Worm (Caenorhabditis elegans) whole organism, early embryonic: ENCODE measurements around the gene nhr-237.

Source experiments
- B0310.2 ChIP-seq: sonication (generic microtip); optimal IDR thresholded peaks from 2 replicates; lab custom pipeline; 2016; ENCODE audit warnings: mild to moderate bottlenecking, missing genetic modification characterization, missing compliant biosample characterization
- F13C5.2 ChIP-seq: sonication (generic microtip); optimal IDR thresholded peaks from 2 replicates; lab custom pipeline; 2017; ENCODE audit warnings: mild to moderate bottlenecking, missing genetic modification characterization, inconsistent platforms, missing compliant biosample characterization
- aly-1 ChIP-seq: sonication (generic microtip); optimal IDR thresholded peaks from 2 replicates; lab custom pipeline; 2016; ENCODE audit warnings: missing genetic modification characterization, missing compliant biosample characterization
- ama-1 ChIP-seq: fragments of 150-350 bp; optimal IDR thresholded peaks from 2 replicates; lab custom pipeline; 2014
- ets-7 ChIP-seq: sonication (generic microtip); optimal IDR thresholded peaks from 2 replicates; lab custom pipeline; 2016; ENCODE audit warnings: missing genotype, missing genetic modification characterization, missing compliant biosample characterization
- flt-1 ChIP-seq: fragments of 200-800 bp; sonication (Bioruptor generic); IDR thresholded peaks from 2 replicates; pipeline ENCODE4 v1.3.6; 2022; ENCODE audit warnings: missing genetic modification characterization, missing compliant biosample characterization
- hmbx-1 ChIP-seq: sonication (generic microtip); optimal IDR thresholded peaks from 2 replicates; lab custom pipeline; 2016; ENCODE audit warnings: mild to moderate bottlenecking, missing genetic modification characterization, missing compliant biosample characterization
- hnd-1 ChIP-seq: sonication (generic microtip); optimal IDR thresholded peaks from 2 replicates; lab custom pipeline; 2016; ENCODE audit warnings: missing genetic modification characterization, missing compliant biosample characterization
- scrt-1 ChIP-seq: fragments of 200-800 bp; sonication (Bioruptor generic); IDR thresholded peaks from 2 replicates; pipeline ENCODE4 v1.3.6; 2022; ENCODE audit warnings: missing genetic modification characterization, missing compliant biosample characterization
- sea-1 ChIP-seq: fragments of 200-800 bp; sonication (Bioruptor generic); conservative IDR thresholded peaks from 2 replicates; pipeline ENCODE4 v1.3.6; 2022; ENCODE audit warnings: missing genetic modification characterization, missing compliant biosample characterization
- tbx-11 ChIP-seq: fragments of 200-800 bp; sonication (Bioruptor generic); IDR thresholded peaks from 2 replicates; pipeline ENCODE4 v1.3.6; 2022; ENCODE audit warnings: missing genetic modification characterization, missing compliant biosample characterization
- tbx-37 ChIP-seq: fragments of 200-800 bp; sonication (Bioruptor generic); conservative IDR thresholded peaks from 2 replicates; pipeline ENCODE4 v1.3.6; 2022; ENCODE audit warnings: missing genetic modification reagents, missing genetic modification characterization, missing compliant biosample characterization
- tra-4 ChIP-seq: sonication (generic microtip); optimal IDR thresholded peaks from 2 replicates; lab custom pipeline; 2017; ENCODE audit warnings: missing genetic modification characterization, missing compliant biosample characterization

ce11 chrV:1578572-1579230 is 47.9 kb downstream of the nhr-237 start:
- TF ChIP-seq tbx-11 (GFP tag; lab: Robert Waterston, UW), result no peak
- TF ChIP-seq ama-1, result no peak
- TF ChIP-seq hnd-1, result no peak
- TF ChIP-seq scrt-1, result 0 out of 2 replicates have a peak, but pooled peaks have one; percentile 56
- no peak for TF ChIP-seq B0310.2 (tag; lab: Kevin White, UChicago)
- TF ChIP-seq hmbx-1, result no peak
- no peak for TF ChIP-seq F13C5.2
- TF ChIP-seq tbx-37 (GFP tag; lab: Robert Waterston, UW), result no peak
- TF ChIP-seq flt-1 (GFP tag; lab: Robert Waterston, UW), result no peak
- no peak for TF ChIP-seq sea-1
- TF ChIP-seq ets-7 (tag; lab: Kevin White, UChicago), result no peak
- TF ChIP-seq aly-1, result no peak
- TF ChIP-seq tra-4 (tag; lab: Kevin White, UChicago), result no peak
